Worm (Caenorhabditis elegans): ENCODE measurements around the gene npr-1.

- no peak for TF ChIP-seq dao-5 (tag; optimal IDR thresholded peaks at IDR 0.05)
- TF ChIP-seq him-1 (tag; optimal IDR thresholded peaks at IDR 0.05) = no peak
- no peak for TF ChIP-seq W03F9.2 (tag; optimal IDR thresholded peaks at IDR 0.05)
Observed at ce11 chrX:4732752-4733151, 37.0 kb downstream of the npr-1 start, which contains the start of gene aman-1.
